Worm (Caenorhabditis elegans): ENCODE measurements around the gene epg-6.

ce11 chrIII:10605049-10605448 is 5.1 kb upstream of the epg-6 start, which contains the start of gene rabx-5:
- TF ChIP-seq lin-13 (tag; optimal IDR thresholded peaks at IDR 0.05) (no peak), nhr-76 (tag; optimal IDR thresholded peaks at IDR 0.05) (no peak), snpc-4 (tag; optimal IDR thresholded peaks at IDR 0.05) (no peak)
